Fruit fly (Drosophila melanogaster): ENCODE results near the gene Apl.
"Not testable (repeated sequence)": the region's sequence is repeated elsewhere in the genome, so short reads cannot be mapped to it uniquely, and the experiment has no call there.

The Apl gene

dm6 chr3L:16594922-16595518 is at the start of gene Apl, which contains the start of gene spd-2:
TSS of gene Apl (plus strand) at chr3L:16595181.
TSS of gene spd-2 (minus strand) at chr3L:16595014.
- no peak for TF ChIP-seq h (optimal IDR thresholded peaks at IDR 0.05)
- no peak for TF ChIP-seq insv (optimal IDR thresholded peaks at IDR 0.05)
- TF ChIP-seq psq (optimal IDR thresholded peaks at IDR 0.05), result no peak
- no peak for TF ChIP-seq Myc (optimal IDR thresholded peaks at IDR 0.05)
- no peak for TF ChIP-seq Sin3A (optimal IDR thresholded peaks at IDR 0.05)
- no peak for TF ChIP-seq ttk (optimal IDR thresholded peaks at IDR 0.05)

- TF ChIP-seq ttk (optimal IDR thresholded peaks at IDR 0.05) (no peak), Myc (optimal IDR thresholded peaks at IDR 0.05) (no peak), Sin3A (optimal IDR thresholded peaks at IDR 0.05) (no peak), insv (optimal IDR thresholded peaks at IDR 0.05) (no peak), h (optimal IDR thresholded peaks at IDR 0.05) (no peak), psq (optimal IDR thresholded peaks at IDR 0.05) (no peak)
Observed at dm6 chr3L:16545511-16545910, 49.5 kb upstream of the Apl start, which contains the start of gene CG13033. TSS of gene CG13033 (minus strand) at chr3L:16545628.

- TF ChIP-seq psq (optimal IDR thresholded peaks at IDR 0.05), result no peak
- TF ChIP-seq Sin3A (optimal IDR thresholded peaks at IDR 0.05), result no peak
- no peak for TF ChIP-seq insv (optimal IDR thresholded peaks at IDR 0.05)
Observed at dm6 chr3L:16546159-16546558, 48.8 kb upstream of the Apl start.

dm6 chr3L:16556523-16556922 is 38.5 kb upstream of the Apl start, which contains the start of gene CG4229:
TSS of gene CG4229 (plus strand) at chr3L:16556823.
- TF ChIP-seq ttk (optimal IDR thresholded peaks at IDR 0.05), result no peak
- no peak for TF ChIP-seq Sin3A (optimal IDR thresholded peaks at IDR 0.05)
- TF ChIP-seq psq (optimal IDR thresholded peaks at IDR 0.05), result no peak
- TF ChIP-seq insv (optimal IDR thresholded peaks at IDR 0.05), result no peak
- no peak for TF ChIP-seq Myc (optimal IDR thresholded peaks at IDR 0.05)

- TF ChIP-seq Myc (optimal IDR thresholded peaks at IDR 0.05) (no peak), psq (optimal IDR thresholded peaks at IDR 0.05) (no peak), h (optimal IDR thresholded peaks at IDR 0.05) (no peak)
Observed at dm6 chr3L:16563361-16563760, 31.6 kb upstream of the Apl start.

- TF ChIP-seq h (optimal IDR thresholded peaks at IDR 0.05) (no peak), Myc (optimal IDR thresholded peaks at IDR 0.05) (no peak), psq (optimal IDR thresholded peaks at IDR 0.05) (no peak), insv (optimal IDR thresholded peaks at IDR 0.05) (no peak), Sin3A (optimal IDR thresholded peaks at IDR 0.05) (no peak), ttk (optimal IDR thresholded peaks at IDR 0.05) (no peak)
Observed at dm6 chr3L:16566093-16566492, 28.9 kb upstream of the Apl start.

- TF ChIP-seq Sin3A (optimal IDR thresholded peaks at IDR 0.05) (no peak), h (optimal IDR thresholded peaks at IDR 0.05) (no peak), ttk (optimal IDR thresholded peaks at IDR 0.05) (no peak), Myc (optimal IDR thresholded peaks at IDR 0.05) (no peak), psq (optimal IDR thresholded peaks at IDR 0.05) (no peak), insv (optimal IDR thresholded peaks at IDR 0.05) (no peak)
Observed at dm6 chr3L:16566700-16567221, 28.2 kb upstream of the Apl start, which contains the start of gene UQCR-6.4L. TSS of gene UQCR-6.4L (plus strand) at chr3L:16566750.

dm6 chr3L:16567495-16567894 is 27.5 kb upstream of the Apl start:
- no peak for TF ChIP-seq ttk (optimal IDR thresholded peaks at IDR 0.05)
- TF ChIP-seq h (optimal IDR thresholded peaks at IDR 0.05), result no peak
- TF ChIP-seq Myc (optimal IDR thresholded peaks at IDR 0.05), result no peak
- no peak for TF ChIP-seq Sin3A (optimal IDR thresholded peaks at IDR 0.05)
- TF ChIP-seq insv (optimal IDR thresholded peaks at IDR 0.05), result no peak
- no peak for TF ChIP-seq psq (optimal IDR thresholded peaks at IDR 0.05)

dm6 chr3L:16569456-16569855 is 25.5 kb upstream of the Apl start:
- TF ChIP-seq Myc (optimal IDR thresholded peaks at IDR 0.05) (no peak), Sin3A (optimal IDR thresholded peaks at IDR 0.05) (no peak), h (optimal IDR thresholded peaks at IDR 0.05) (no peak), insv (optimal IDR thresholded peaks at IDR 0.05) (no peak), psq (optimal IDR thresholded peaks at IDR 0.05) (no peak), ttk (optimal IDR thresholded peaks at IDR 0.05) (no peak)

dm6 chr3L:16571014-16571738 is 23.8 kb upstream of the Apl start:
- TF ChIP-seq psq (optimal IDR thresholded peaks at IDR 0.05) (no peak), Myc (optimal IDR thresholded peaks at IDR 0.05) (no peak), Sin3A (optimal IDR thresholded peaks at IDR 0.05) (no peak), insv (optimal IDR thresholded peaks at IDR 0.05) (no peak), h (optimal IDR thresholded peaks at IDR 0.05) (no peak)

dm6 chr3L:16571739-16572063 is 23.3 kb upstream of the Apl start:
- no peak for TF ChIP-seq ttk (optimal IDR thresholded peaks at IDR 0.05)
- TF ChIP-seq Myc (optimal IDR thresholded peaks at IDR 0.05), result no peak
- TF ChIP-seq insv (optimal IDR thresholded peaks at IDR 0.05), result no peak

dm6 chr3L:16572208-16572607 is 22.8 kb upstream of the Apl start:
- TF ChIP-seq h (optimal IDR thresholded peaks at IDR 0.05) (no peak), ttk (optimal IDR thresholded peaks at IDR 0.05) (no peak), Myc (optimal IDR thresholded peaks at IDR 0.05) (no peak), insv (optimal IDR thresholded peaks at IDR 0.05) (no peak), psq (optimal IDR thresholded peaks at IDR 0.05) (no peak), Sin3A (optimal IDR thresholded peaks at IDR 0.05) (no peak)

- TF ChIP-seq insv, h, psq (optimal IDR thresholded peaks at IDR 0.05): not testable (repeated sequence)
Observed at dm6 chr3L:16573234-16573633, 21.7 kb upstream of the Apl start, which contains the start of gene Mipp1. TSS of gene Mipp1 (minus strand) at chr3L:16573334.

All from Kc167 (cell line).